Fruit fly (Drosophila melanogaster): ENCODE data around the gene CG43061.

dm6 chr3R:8038927-8039326 lies 10.5 kb upstream of the CG43061 start:
- no peak for TF ChIP-seq dac (GFP tag; optimal IDR thresholded peaks at IDR 0.05)
- no peak for TF ChIP-seq CG3032 (tag; optimal IDR thresholded peaks at IDR 0.05)
- no peak for TF ChIP-seq Eip75B (GFP tag; optimal IDR thresholded peaks at IDR 0.05)
- TF ChIP-seq topi (GFP tag; optimal IDR thresholded peaks at IDR 0.05): no peak
- TF ChIP-seq Gug (GFP tag; IDR thresholded peaks at IDR 0.05): no peak
- no peak for TF ChIP-seq ss (GFP tag; optimal IDR thresholded peaks at IDR 0.05)
- TF ChIP-seq Met (GFP tag; optimal IDR thresholded peaks at IDR 0.05): no peak
- no peak for TF ChIP-seq CG6854 (GFP tag; optimal IDR thresholded peaks at IDR 0.05)
- TF ChIP-seq fkh (GFP tag; optimal IDR thresholded peaks at IDR 0.05): no peak
- no peak for TF ChIP-seq Lpt (GFP tag; optimal IDR thresholded peaks at IDR 0.05)
- TF ChIP-seq CG10631 (GFP tag; optimal IDR thresholded peaks at IDR 0.05): no peak
- no peak for TF ChIP-seq fd85E (GFP tag; optimal IDR thresholded peaks at IDR 0.05)
